Fruit fly (Drosophila melanogaster) whole organism, wandering third instar larva: ENCODE measurements around the gene ru.
A peak's percentile ranks its signal among the peaks of the same experiment; 100 is the strongest.

Experiments used
- Abd-B ChIP-seq: fragments of >200 bp; optimal IDR thresholded peaks from 2 replicates; lab custom pipeline; 2017; ENCODE audit warnings: missing biosample characterization, missing genetic modification characterization
- CG9705 ChIP-seq: fragments of 200-800 bp; sonication (Bioruptor generic); optimal IDR thresholded peaks from 2 replicates; lab custom pipeline; 2018; ENCODE audit warnings: missing biosample characterization, mild to moderate bottlenecking, missing genetic modification characterization
- Dfd ChIP-seq: fragments of >200 bp; optimal IDR thresholded peaks from 2 replicates; lab custom pipeline; 2017; ENCODE audit warnings: missing biosample characterization, missing genetic modification characterization
- Dif ChIP-seq: fragments of 200-275, 200-300 bp; sonication (Bioruptor generic); optimal IDR thresholded peaks from 2 replicates; lab custom pipeline; 2018; ENCODE audit warnings: missing biosample characterization, missing genetic modification characterization; ENCODE audit not compliant: partially characterized antibody
- GATAd ChIP-seq: sonication (Bioruptor generic); optimal IDR thresholded peaks from 2 replicates; lab custom pipeline; 2016; ENCODE audit warnings: missing biosample characterization, missing genetic modification characterization
- HLH106 ChIP-seq: fragments of 200-800 bp; optimal IDR thresholded peaks from 3 replicates; lab custom pipeline; 2019; ENCODE audit warnings: missing biosample characterization, mild to moderate bottlenecking, missing genetic modification characterization, moderate library complexity
- Hnf4 ChIP-seq: fragments of 200-800 bp; sonication (Bioruptor generic); optimal IDR thresholded peaks from 2 replicates; lab custom pipeline; 2016; ENCODE audit warnings: missing biosample characterization, mild to moderate bottlenecking, missing genetic modification characterization
- Hr83 ChIP-seq: fragments of 200-300 bp; sonication (Bioruptor generic); optimal IDR thresholded peaks from 2 replicates; lab custom pipeline; 2016; ENCODE audit warnings: missing biosample characterization, mild to moderate bottlenecking, missing genetic modification characterization, moderate library complexity; ENCODE audit not compliant: poor library complexity, severe bottlenecking
- Mio ChIP-seq: sonication (Bioruptor generic); optimal IDR thresholded peaks from 2 replicates; lab custom pipeline; 2016; ENCODE audit warnings: missing biosample characterization, missing genetic modification characterization
- Myc ChIP-seq: fragments of >200 bp; optimal IDR thresholded peaks from 2 replicates; lab custom pipeline; 2017
- N ChIP-seq: fragments of >200 bp; optimal IDR thresholded peaks from 2 replicates; lab custom pipeline; 2018; ENCODE audit warnings: missing biosample characterization, missing external identifiers, missing genetic modification characterization
- OdsH ChIP-seq: fragments of 200-800 bp; sonication (Bioruptor generic); optimal IDR thresholded peaks from 2 replicates; lab custom pipeline; 2016; ENCODE audit warnings: missing biosample characterization, mild to moderate bottlenecking, missing genetic modification characterization
- Sp1 ChIP-seq: fragments of 200-800 bp; sonication (Bioruptor generic); optimal IDR thresholded peaks from 3 replicates; lab custom pipeline; 2019; ENCODE audit warnings: missing biosample characterization, mild to moderate bottlenecking, missing genetic modification characterization, moderate library complexity
- Vsx2 ChIP-seq: fragments of 200-300, 225-300 bp; sonication (Bioruptor generic); optimal IDR thresholded peaks from 2 replicates; lab custom pipeline; 2018; ENCODE audit warnings: missing biosample characterization, missing genetic modification characterization; ENCODE audit not compliant: partially characterized antibody
- br ChIP-seq: fragments of 200-800 bp; sonication (Bioruptor generic); optimal IDR thresholded peaks from 2 replicates; lab custom pipeline; 2016; ENCODE audit warnings: missing biosample characterization, missing genetic modification characterization
- dl ChIP-seq, 2 experiments: fragments of 175-275, 200-275 bp in 1 of 2; fragments of 200-275 bp in 1 of 2; sonication (Bioruptor generic); optimal IDR thresholded peaks; lab custom pipeline; 2018; ENCODE audit warnings: mild to moderate bottlenecking in 2 of 2, missing biosample characterization in 2 of 2, missing genetic modification characterization in 2 of 2, moderate library complexity in 2 of 2; ENCODE audit not compliant: partially characterized antibody in 2 of 2, insufficient read depth in 1 of 2
- dmrt93B ChIP-seq: fragments of 200-800 bp; sonication (Bioruptor generic); optimal IDR thresholded peaks from 2 replicates; lab custom pipeline; 2018; ENCODE audit warnings: missing biosample characterization, mild to moderate bottlenecking, missing genetic modification characterization
- ey ChIP-seq: fragments of 200-800 bp; sonication (Bioruptor generic); optimal IDR thresholded peaks from 2 replicates; lab custom pipeline; 2016; ENCODE audit warnings: missing biosample characterization, missing genetic modification characterization
- foxo ChIP-seq, 2 experiments: fragments of 200-800 bp; sonication (Bioruptor generic); optimal IDR thresholded peaks; 2 replicates in 1 of 2; 3 replicates in 1 of 2; lab custom pipeline; 2016 to 2017; ENCODE audit warnings: missing biosample characterization in 2 of 2, missing genetic modification characterization in 2 of 2
- fru ChIP-seq: fragments of 200-800 bp; sonication (Bioruptor generic); optimal IDR thresholded peaks from 3 replicates; lab custom pipeline; 2016; ENCODE audit warnings: missing biosample characterization, mild to moderate bottlenecking, missing genetic modification characterization
- h ChIP-seq: fragments of 200-800 bp; sonication (Bioruptor generic); optimal IDR thresholded peaks from 3 replicates; lab custom pipeline; 2016; ENCODE audit warnings: missing biosample characterization, mild to moderate bottlenecking, missing genetic modification characterization
- jim ChIP-seq: fragments of 175-275, 200-325 bp; sonication (Bioruptor generic); optimal IDR thresholded peaks from 2 replicates; lab custom pipeline; 2016; ENCODE audit warnings: missing biosample characterization, mild to moderate bottlenecking, missing genetic modification characterization
- lola ChIP-seq: fragments of >200 bp; optimal IDR thresholded peaks from 2 replicates; lab custom pipeline; 2017; ENCODE audit warnings: missing biosample characterization, missing genetic modification characterization
- psq ChIP-seq: fragments of 200-800 bp; sonication (Bioruptor generic); optimal IDR thresholded peaks from 3 replicates; lab custom pipeline; 2017; ENCODE audit warnings: missing biosample characterization, mild to moderate bottlenecking, missing genetic modification characterization, moderate library complexity
- rgr ChIP-seq: fragments of 200-800 bp; sonication (Bioruptor generic); optimal IDR thresholded peaks from 3 replicates; lab custom pipeline; 2016; ENCODE audit warnings: missing biosample characterization, mild to moderate bottlenecking, missing genetic modification characterization
- sv ChIP-seq: fragments of 200-800 bp; sonication (Bioruptor generic); optimal IDR thresholded peaks from 3 replicates; lab custom pipeline; 2016; ENCODE audit warnings: missing biosample characterization, missing genetic modification characterization
- usp ChIP-seq: fragments of >200 bp; optimal IDR thresholded peaks from 2 replicates; lab custom pipeline; 2017; ENCODE audit warnings: missing biosample characterization, missing genetic modification characterization

Gene ru

dm6 chr3L:1342133-1342580 lies 28.3 kb upstream of the ru start, which contains the start of gene indra (continued):
- TF ChIP-seq CG9705 (GFP tag; lab: Kevin White, UChicago) (peak; percentile 35), Mio (GFP tag; lab: Kevin White, UChicago) (peak; percentile 10), Abd-B (GFP tag; lab: Kevin White, UChicago) (no peak)

- TF ChIP-seq OdsH (no peak), Vsx2 (GFP tag; lab: Kevin White, UChicago) (peak; percentile 48), rgr (GFP tag; lab: Kevin White, UChicago) (no peak), jim (GFP tag; lab: Kevin White, UChicago) (no peak)
Observed at dm6 chr3L:1346956-1347587, 23.4 kb upstream of the ru start.

- TF ChIP-seq h (GFP tag; lab: Kevin White, UChicago) (peak; percentile 49), OdsH (peak; percentile 21), Mio (GFP tag; lab: Kevin White, UChicago) (no peak), foxo (GFP tag; optimal IDR thresholded peaks at IDR 0.05; lab: Kevin White, UChicago) (peak in 1 of 2 experiments; percentile 62), Hnf4 (GFP tag; lab: Kevin White, UChicago) (no peak), br (peak; percentile 34), HLH106 (tag; lab: Kevin White, UChicago) (peak; percentile 32), ey (GFP tag; lab: Kevin White, UChicago) (peak; percentile 66), Dfd (no peak), Sp1 (peak; percentile 29), psq (GFP tag; lab: Kevin White, UChicago) (peak; percentile 9), fru (GFP tag; lab: Kevin White, UChicago) (peak; percentile 58), rgr (GFP tag; lab: Kevin White, UChicago) (peak; percentile 38)
Observed at dm6 chr3L:1348248-1348647, 22.2 kb upstream of the ru start.

- TF ChIP-seq lola (no peak), foxo (GFP tag; optimal IDR thresholded peaks at IDR 0.05; lab: Kevin White, UChicago) (no peak), usp (GFP tag; lab: Kevin White, UChicago) (no peak), GATAd (no peak)
Observed at dm6 chr3L:1348935-1349334, 21.5 kb upstream of the ru start.

- no peak for TF ChIP-seq Abd-B (GFP tag; lab: Kevin White, UChicago)
- TF ChIP-seq HLH106 (tag; lab: Kevin White, UChicago) = no peak
- TF ChIP-seq dmrt93B (GFP tag; lab: Kevin White, UChicago) = no peak
- TF ChIP-seq Myc = no peak
- no peak for TF ChIP-seq jim (GFP tag; lab: Kevin White, UChicago)
- no peak for TF ChIP-seq Mio (GFP tag; lab: Kevin White, UChicago)
- TF ChIP-seq Hr83 = no peak
- TF ChIP-seq Vsx2 (GFP tag; lab: Kevin White, UChicago) = no peak
- TF ChIP-seq Dif = peak; percentile 50
- TF ChIP-seq N (GFP tag; lab: Kevin White, UChicago) = no peak
- no peak for TF ChIP-seq Sp1
- peak in 1 of 2 experiments; percentile 13 for TF ChIP-seq dl (GFP tag; optimal IDR thresholded peaks at IDR 0.05; lab: Kevin White, UChicago; ENCODE audit: insufficient read depth in 1 of 2, partially characterized antibody in 2 of 2)
- TF ChIP-seq Hnf4 (GFP tag; lab: Kevin White, UChicago) = no peak
- peak; percentile 79 for TF ChIP-seq psq (GFP tag; lab: Kevin White, UChicago)
- no peak for TF ChIP-seq h (GFP tag; lab: Kevin White, UChicago)
- TF ChIP-seq Dfd = no peak
- no peak for TF ChIP-seq sv (GFP tag; lab: Kevin White, UChicago)
Observed at dm6 chr3L:1349397-1349796, 21.0 kb upstream of the ru start.
